Worm (Caenorhabditis elegans) whole organism, late embryonic: ENCODE data around the gene R05H10.7.

Experiments used
- che-1 ChIP-seq: sonication (generic microtip); optimal IDR thresholded peaks from 2 replicates; lab custom pipeline; 2016; ENCODE audit warnings: mild to moderate bottlenecking, missing genetic modification characterization, missing compliant biosample characterization
- ets-4 ChIP-seq: sonication (generic microtip); optimal IDR thresholded peaks from 2 replicates; lab custom pipeline; 2016; ENCODE audit warnings: missing genetic modification characterization, missing compliant biosample characterization
- nfya-1 ChIP-seq: sonication (generic microtip); optimal IDR thresholded peaks from 2 replicates; lab custom pipeline; 2017; ENCODE audit warnings: missing genetic modification characterization, mild to moderate bottlenecking, missing compliant biosample characterization, antibody characterized with exemption, moderate library complexity
- nhr-232 ChIP-seq: sonication (generic microtip); optimal IDR thresholded peaks from 2 replicates; lab custom pipeline; 2016; ENCODE audit warnings: missing genetic modification characterization, missing compliant biosample characterization

DNA sequence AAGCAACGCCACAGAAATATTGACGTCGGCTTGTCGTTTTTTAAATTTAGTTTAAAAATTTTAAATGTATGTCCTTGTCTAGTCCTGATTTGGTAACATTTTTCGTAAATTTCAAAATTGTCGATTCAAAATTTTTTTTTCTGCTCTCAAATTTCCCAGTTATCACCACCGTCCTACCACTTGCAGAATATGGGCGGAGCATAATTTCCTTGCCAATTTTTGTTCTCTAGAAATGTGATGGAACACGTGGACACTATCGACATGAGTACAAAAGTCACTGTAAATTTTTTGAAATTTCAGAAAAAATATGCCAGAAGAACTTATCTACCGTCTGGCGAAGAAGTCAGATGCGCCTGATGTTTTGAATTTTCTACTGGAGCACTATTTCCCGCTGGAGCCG lies at the start of gene R05H10.7:
- TF ChIP-seq ets-4 (tag; lab: Kevin White, UChicago) (no peak), nfya-1 (tag; lab: Kevin White, UChicago) (no peak), che-1 (tag; lab: Kevin White, UChicago) (no peak), nhr-232 (tag; lab: Kevin White, UChicago) (no peak)
